Fruit fly (Drosophila melanogaster): ENCODE measurements around the gene Rac1.

The Rac1 gene

DNA sequence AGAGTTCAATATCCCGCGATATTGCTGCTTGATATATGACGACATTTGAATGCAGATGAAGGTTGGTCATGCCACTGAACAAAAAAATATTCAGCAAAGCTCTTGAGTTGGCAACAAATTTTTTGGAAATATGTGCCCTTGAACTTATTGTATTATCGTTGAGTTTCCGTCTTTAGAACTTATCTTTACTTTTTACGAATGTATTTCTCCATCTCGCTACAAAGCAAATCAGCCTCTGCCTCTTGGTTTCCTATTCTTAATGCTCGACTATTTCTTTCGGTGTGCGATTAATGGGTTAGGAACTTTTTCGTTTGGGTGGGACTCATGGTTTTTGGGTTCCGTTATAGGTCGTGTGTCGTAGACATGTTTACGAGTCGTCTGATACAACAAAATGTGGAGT is 20.7 kb upstream of the Rac1 start (continued):
- TF ChIP-seq CG2116 (GFP tag; optimal IDR thresholded peaks at IDR 0.05) (peak; percentile 13), wor (GFP tag; IDR thresholded peaks at IDR 0.05) (0 out of 2 replicates have a peak, but pooled peaks have one; percentile 11), disco-r (GFP tag; optimal IDR thresholded peaks at IDR 0.05) (no peak), CG31365 (tag; optimal IDR thresholded peaks at IDR 0.05) (peak; percentile 1), CG16815 (GFP tag; optimal IDR thresholded peaks at IDR 0.05) (peak; percentile 52), CG9437 (GFP tag; optimal IDR thresholded peaks at IDR 0.05) (peak; percentile 60), CG14710 (tag; optimal IDR thresholded peaks at IDR 0.05) (peak; percentile 84), gsb-n (tag; optimal IDR thresholded peaks at IDR 0.05) (peak; percentile 75), Usf (GFP tag; optimal IDR thresholded peaks at IDR 0.05) (peak; percentile 45), CG12104 (GFP tag; optimal IDR thresholded peaks at IDR 0.05) (peak; percentile 9), CG12071 (GFP tag; optimal IDR thresholded peaks at IDR 0.05) (peak; percentile 13), TFAM (GFP tag; optimal IDR thresholded peaks at IDR 0.05) (peak; percentile 10), HmgZ (tag; optimal IDR thresholded peaks at IDR 0.05) (peak; percentile 33), Ada2b (GFP tag; IDR thresholded peaks at IDR 0.05) (peak; percentile 30; the same call in 1 of the 2 replicates), dpn (GFP tag; optimal IDR thresholded peaks at IDR 0.05) (peak; percentile 60 to 75), CG14050 (GFP tag; IDR thresholded peaks at IDR 0.05) (peak; percentile 48; the same call in 1 of the 3 replicates), slou (GFP tag; optimal IDR thresholded peaks at IDR 0.05) (no peak), Side (GFP tag; optimal IDR thresholded peaks at IDR 0.05) (peak; percentile 66), Asciz (GFP tag; optimal IDR thresholded peaks at IDR 0.05) (peak; percentile 17), lilli (GFP tag; optimal IDR thresholded peaks at IDR 0.05) (peak; percentile 68), NK7.1 (GFP tag; optimal IDR thresholded peaks at IDR 0.05) (peak; percentile 4), Eip74EF (GFP tag; optimal IDR thresholded peaks at IDR 0.05) (peak in 1 of 2 experiments; percentile 8), wdn (GFP tag; IDR thresholded peaks at IDR 0.05) (no peak), CG11085 (GFP tag; IDR thresholded peaks at IDR 0.05) (no peak), Chrac-16 (GFP tag; optimal IDR thresholded peaks at IDR 0.05) (peak; percentile 67), caup (GFP tag; optimal IDR thresholded peaks at IDR 0.05; ENCODE audit: severe bottlenecking) (peak; percentile 24), Bdp1 (GFP tag; optimal IDR thresholded peaks at IDR 0.05) (peak; percentile 12), Adf1 (GFP tag; IDR thresholded peaks at IDR 0.05) (no peak), ase (GFP tag; IDR thresholded peaks at IDR 0.05) (0 out of 3 replicates have a peak, but pooled peaks have one; percentile 13), Blimp-1 (GFP tag; optimal IDR thresholded peaks at IDR 0.05) (peak; percentile 88), Ets97D (GFP tag; optimal IDR thresholded peaks at IDR 0.05) (peak; percentile 14), Hr51 (GFP tag; optimal IDR thresholded peaks at IDR 0.05) (peak in 1 of 2 experiments; percentile 59), cad (GFP tag; optimal IDR thresholded peaks at IDR 0.05) (no peak), CG12299 (tag; optimal IDR thresholded peaks at IDR 0.05) (no peak), bigmax (GFP tag; optimal IDR thresholded peaks at IDR 0.05) (no peak), CG1529 (GFP tag; optimal IDR thresholded peaks at IDR 0.05) (peak; percentile 74), CG12155 (GFP tag; optimal IDR thresholded peaks at IDR 0.05) (peak; percentile 50), CG11504 (tag; optimal IDR thresholded peaks at IDR 0.05) (peak; percentile 81), CG4404 (GFP tag; IDR thresholded peaks at IDR 0.05) (no peak), run (tag; optimal IDR thresholded peaks at IDR 0.05) (no peak), Camta (GFP tag; optimal IDR thresholded peaks at IDR 0.05) (peak; percentile 64), CG7839 (tag; optimal IDR thresholded peaks at IDR 0.05) (peak; percentile 77), pho (GFP tag; optimal IDR thresholded peaks at IDR 0.05) (peak; percentile 11), gcm (GFP tag; optimal IDR thresholded peaks at IDR 0.05) (peak; percentile 65), CG12659 (GFP tag; optimal IDR thresholded peaks at IDR 0.05) (peak; percentile 50), Ets65A (GFP tag) (peak; percentile 94), CG7786 (GFP tag; optimal IDR thresholded peaks at IDR 0.05) (peak; percentile 62), schlank (tag; optimal IDR thresholded peaks at IDR 0.05) (no peak), CG13775 (GFP tag; optimal IDR thresholded peaks at IDR 0.05) (peak; percentile 53), az2 (GFP tag; optimal IDR thresholded peaks at IDR 0.05) (peak; percentile 76), Bteb2 (GFP tag; optimal IDR thresholded peaks at IDR 0.05) (peak; percentile 24)

Measured in whole organism, embryonic.